Worm (Caenorhabditis elegans) whole organism, L4 larva: ENCODE data around the gene C39E9.12.

Experiments used
- R02D3.7 ChIP-seq: fragments of 150-350 bp; sonication (generic microtip); optimal IDR thresholded peaks from 3 replicates; lab custom pipeline; 2014; ENCODE audit warnings: missing biosample characterization, missing genetic modification characterization
- lin-13 ChIP-seq: fragments of 150-350 bp; optimal IDR thresholded peaks from 2 replicates; lab custom pipeline; 2014; ENCODE audit warnings: missing biosample characterization, missing genetic modification reagents, missing genetic modification characterization

C39E9.12 gene

DNA sequence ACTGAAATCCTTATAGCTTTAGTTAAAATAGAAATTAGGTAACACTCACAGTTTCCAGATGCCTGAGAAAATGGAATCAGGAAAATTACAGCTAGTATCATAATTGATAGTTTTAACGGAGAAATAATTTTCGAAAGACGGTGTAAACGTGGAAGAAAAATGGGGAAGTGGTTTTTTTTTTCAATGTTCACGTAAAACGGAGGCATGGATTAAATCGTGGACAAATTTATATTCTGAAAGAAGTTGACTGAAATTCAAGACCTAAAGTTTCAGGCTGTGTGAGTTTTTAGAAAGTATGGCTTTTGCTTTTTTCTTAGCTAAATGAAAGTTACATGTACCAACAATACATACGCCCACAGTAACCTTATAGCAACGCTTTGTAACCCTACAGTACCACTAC, 48.4 kb downstream of the C39E9.12 start, which contains the start of gene spe-43:
Gene spe-43 (minus strand): TSS at position 101 of the 400 bp plus-strand sequence.
- TF ChIP-seq lin-13 (no peak), R02D3.7 (tag; lab: Kevin White, UChicago) (no peak)
